Fruit fly (Drosophila melanogaster) whole organism, wandering third instar larva: ENCODE data around the gene lilli.

Experiments
- Abd-B ChIP-seq: fragments of >200 bp; optimal IDR thresholded peaks from 2 replicates; lab custom pipeline; 2017; ENCODE audit warnings: missing biosample characterization, missing genetic modification characterization
- CG32264 ChIP-seq: fragments of 200-800 bp; sonication (Bioruptor generic); optimal IDR thresholded peaks from 2 replicates; lab custom pipeline; 2016; ENCODE audit warnings: missing biosample characterization, missing genetic modification characterization
- Dif ChIP-seq: fragments of 200-275, 200-300 bp; sonication (Bioruptor generic); optimal IDR thresholded peaks from 2 replicates; lab custom pipeline; 2018; ENCODE audit warnings: missing biosample characterization, missing genetic modification characterization; ENCODE audit not compliant: partially characterized antibody
- Hr78 ChIP-seq: fragments of >200 bp; optimal IDR thresholded peaks from 2 replicates; lab custom pipeline; 2017; ENCODE audit warnings: missing biosample characterization, missing genetic modification characterization
- N ChIP-seq: fragments of >200 bp; optimal IDR thresholded peaks from 2 replicates; lab custom pipeline; 2018; ENCODE audit warnings: missing biosample characterization, missing external identifiers, missing genetic modification characterization
- br ChIP-seq: fragments of 200-800 bp; sonication (Bioruptor generic); optimal IDR thresholded peaks from 2 replicates; lab custom pipeline; 2016; ENCODE audit warnings: missing biosample characterization, missing genetic modification characterization
- fru ChIP-seq: fragments of 200-800 bp; sonication (Bioruptor generic); optimal IDR thresholded peaks from 3 replicates; lab custom pipeline; 2016; ENCODE audit warnings: missing biosample characterization, mild to moderate bottlenecking, missing genetic modification characterization
- psq ChIP-seq: fragments of 200-800 bp; sonication (Bioruptor generic); optimal IDR thresholded peaks from 3 replicates; lab custom pipeline; 2017; ENCODE audit warnings: missing biosample characterization, mild to moderate bottlenecking, missing genetic modification characterization, moderate library complexity

DNA sequence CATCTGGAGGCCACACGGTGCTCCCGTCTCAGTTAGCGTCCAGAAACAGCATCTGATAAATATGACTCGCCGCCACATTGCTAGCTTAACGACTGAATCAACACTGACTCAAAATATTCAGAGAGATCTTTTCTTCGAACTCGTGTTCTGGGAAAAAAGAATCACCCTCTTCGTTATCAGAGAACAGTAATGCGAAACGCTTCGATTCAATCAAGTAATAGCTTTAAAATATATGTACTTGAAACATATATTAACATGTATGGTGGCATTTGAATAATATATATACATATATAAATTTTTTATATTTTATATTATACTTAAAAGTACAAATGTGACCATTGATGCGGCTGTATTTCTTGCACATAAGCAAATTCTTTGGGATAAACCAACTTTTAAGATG is 40.1 kb upstream of the lilli start, which contains the start of gene CG18557:
- TF ChIP-seq N: no peak
- no peak for TF ChIP-seq psq
- TF ChIP-seq Hr78 (GFP tag; lab: Kevin White, UChicago): no peak
- no peak for TF ChIP-seq Dif (GFP tag; lab: Kevin White, UChicago)
- peak; percentile 1 for TF ChIP-seq fru
- TF ChIP-seq Abd-B: no peak
- TF ChIP-seq br (GFP tag; lab: Kevin White, UChicago): no peak
- TF ChIP-seq CG32264 (GFP tag; lab: Kevin White, UChicago): no peak
